Fruit fly (Drosophila melanogaster): ENCODE measurements around the gene CG11069.

Gene CG11069

dm6 chr3R:24917814-24918636 lies 23.5 kb downstream of the CG11069 start, which contains the start of the genes PIG-S, sud1 and CG11168:
Gene PIG-S, minus strand, starts transcription at chr3R:24917864.
Gene sud1, minus strand, starts transcription at chr3R:24917864.
Gene CG11168, plus strand, starts transcription at chr3R:24918106.
- TF ChIP-seq tj (GFP tag; optimal IDR thresholded peaks at IDR 0.05) (peak; percentile 15), pad (GFP tag; optimal IDR thresholded peaks at IDR 0.05) (peak; percentile 30), toe (GFP tag; optimal IDR thresholded peaks at IDR 0.05) (peak; percentile 51), Mnt (GFP tag; optimal IDR thresholded peaks at IDR 0.05) (peak; percentile 11), Crg-1 (GFP tag; optimal IDR thresholded peaks at IDR 0.05) (peak; percentile 25), CG7045 (GFP tag; optimal IDR thresholded peaks at IDR 0.05) (no peak), cic (GFP tag; optimal IDR thresholded peaks at IDR 0.05) (no peak), CG14711 (tag; optimal IDR thresholded peaks at IDR 0.05) (peak; percentile 52), CG12768 (GFP tag; optimal IDR thresholded peaks at IDR 0.05) (no peak), bab1 (GFP tag; optimal IDR thresholded peaks at IDR 0.05) (peak; percentile 44), Hr96 (GFP tag; optimal IDR thresholded peaks at IDR 0.05) (peak; percentile 2), kay (GFP tag; ENCODE audit: borderline replicate concordance) (peak; percentile 15), CG11617 (GFP tag; optimal IDR thresholded peaks at IDR 0.05) (peak; percentile 18), CG5204 (GFP tag; optimal IDR thresholded peaks at IDR 0.05) (no peak), CG1620 (GFP tag; optimal IDR thresholded peaks at IDR 0.05) (no peak), Clk (GFP tag; optimal IDR thresholded peaks at IDR 0.05) (no peak), CG7101 (tag; optimal IDR thresholded peaks at IDR 0.05) (peak; percentile 58), cnc (optimal IDR thresholded peaks at IDR 0.05) (no peak), CG33017 (tag; optimal IDR thresholded peaks at IDR 0.05) (peak; percentile 3), ovo (GFP tag; optimal IDR thresholded peaks at IDR 0.05) (no peak)

- TF ChIP-seq Crg-1 (GFP tag; optimal IDR thresholded peaks at IDR 0.05) (no peak), CG5204 (GFP tag; optimal IDR thresholded peaks at IDR 0.05) (no peak), bab1 (GFP tag; optimal IDR thresholded peaks at IDR 0.05) (peak; percentile 29), CG12768 (GFP tag; optimal IDR thresholded peaks at IDR 0.05) (no peak), cnc (optimal IDR thresholded peaks at IDR 0.05) (no peak)
These were observed 27.7 kb downstream of the CG11069 start, which contains the start of gene Mink for dm6 chr3R:24922270-24922669. Gene Mink, plus strand, starts transcription at chr3R:24922473.

- TF ChIP-seq CG11617 (GFP tag; optimal IDR thresholded peaks at IDR 0.05) (no peak), Mnt (GFP tag; optimal IDR thresholded peaks at IDR 0.05) (no peak), CG33017 (tag; optimal IDR thresholded peaks at IDR 0.05) (no peak), CG1620 (GFP tag; optimal IDR thresholded peaks at IDR 0.05) (no peak), pad (GFP tag; optimal IDR thresholded peaks at IDR 0.05) (no peak)
These were observed 30.4 kb downstream of the CG11069 start, which contains the start of gene Trf4-2 for dm6 chr3R:24924916-24925315. Gene Trf4-2, plus strand, starts transcription at chr3R:24925216.

- peak; percentile 26 for TF ChIP-seq CG14711 (tag; optimal IDR thresholded peaks at IDR 0.05)
- TF ChIP-seq Clk (GFP tag; optimal IDR thresholded peaks at IDR 0.05): no peak
- TF ChIP-seq toe (GFP tag; optimal IDR thresholded peaks at IDR 0.05): no peak
These were observed 32.3 kb downstream of the CG11069 start for dm6 chr3R:24926752-24927320.

- TF ChIP-seq Hr96 (GFP tag; optimal IDR thresholded peaks at IDR 0.05): no peak
- peak; percentile 86 for TF ChIP-seq CG14711 (tag; optimal IDR thresholded peaks at IDR 0.05)
These were observed 37.3 kb downstream of the CG11069 start, which contains the start of gene CG11771 for dm6 chr3R:24931856-24932255. Gene CG11771, plus strand, starts transcription at chr3R:24932010.

dm6 chr3R:24934542-24934941 lies 40.0 kb downstream of the CG11069 start:
- TF ChIP-seq bab1 (GFP tag; optimal IDR thresholded peaks at IDR 0.05) (no peak), CG7101 (tag; optimal IDR thresholded peaks at IDR 0.05) (no peak), toe (GFP tag; optimal IDR thresholded peaks at IDR 0.05) (no peak), tj (GFP tag; optimal IDR thresholded peaks at IDR 0.05) (no peak), CG5204 (GFP tag; optimal IDR thresholded peaks at IDR 0.05) (no peak), cnc (optimal IDR thresholded peaks at IDR 0.05) (no peak), Clk (GFP tag; optimal IDR thresholded peaks at IDR 0.05) (no peak), cic (GFP tag; optimal IDR thresholded peaks at IDR 0.05) (no peak), CG11617 (GFP tag; optimal IDR thresholded peaks at IDR 0.05) (no peak), pad (GFP tag; optimal IDR thresholded peaks at IDR 0.05) (no peak)

dm6 chr3R:24935758-24936157 lies 41.2 kb downstream of the CG11069 start:
- TF ChIP-seq CG12768 (GFP tag; optimal IDR thresholded peaks at IDR 0.05) (no peak), CG1620 (GFP tag; optimal IDR thresholded peaks at IDR 0.05) (no peak), Crg-1 (GFP tag; optimal IDR thresholded peaks at IDR 0.05) (no peak), CG7045 (GFP tag; optimal IDR thresholded peaks at IDR 0.05) (no peak), Clk (GFP tag; optimal IDR thresholded peaks at IDR 0.05) (no peak), Hr96 (GFP tag; optimal IDR thresholded peaks at IDR 0.05) (no peak), CG5204 (GFP tag; optimal IDR thresholded peaks at IDR 0.05) (no peak)

Data from whole organism, adult.